Fruit fly (Drosophila melanogaster): ENCODE results near the gene CG13055.

The CG13055 gene

DNA sequence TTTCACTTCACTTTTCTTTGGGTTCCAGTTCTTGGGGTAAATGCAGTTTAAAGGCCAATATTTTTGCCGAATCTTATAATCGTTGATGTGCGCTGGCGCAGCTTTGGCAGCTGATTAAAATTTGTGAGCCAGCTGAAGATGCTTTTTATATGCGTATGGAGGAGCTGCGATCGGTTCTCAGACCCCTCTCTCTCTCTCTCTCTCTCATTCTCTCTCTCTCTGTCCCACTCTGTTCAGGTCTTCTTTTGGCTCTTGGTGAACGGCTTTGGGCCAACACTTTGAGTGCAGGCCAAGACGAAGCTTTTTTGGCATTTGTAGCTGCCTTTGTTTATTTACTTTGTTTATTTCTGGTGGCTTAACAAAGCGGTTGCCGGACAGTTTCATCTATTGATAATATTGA lies 36.2 kb upstream of the CG13055 start, which contains the start of gene CG13046:
Gene CG13046, minus strand, starts transcription at position 101 of the 400 bp plus-strand sequence.
- TF ChIP-seq toe (GFP tag; optimal IDR thresholded peaks at IDR 0.05), result no peak

- TF ChIP-seq Clk (GFP tag; optimal IDR thresholded peaks at IDR 0.05) (no peak), Crg-1 (GFP tag; optimal IDR thresholded peaks at IDR 0.05) (no peak), CG7101 (tag; optimal IDR thresholded peaks at IDR 0.05) (no peak), ovo (GFP tag; optimal IDR thresholded peaks at IDR 0.05) (no peak), pad (GFP tag; optimal IDR thresholded peaks at IDR 0.05) (no peak), Hr96 (GFP tag; optimal IDR thresholded peaks at IDR 0.05) (no peak), tj (GFP tag; optimal IDR thresholded peaks at IDR 0.05) (no peak), bab1 (GFP tag; optimal IDR thresholded peaks at IDR 0.05) (no peak), CG5204 (GFP tag; optimal IDR thresholded peaks at IDR 0.05) (no peak), CG11617 (GFP tag; optimal IDR thresholded peaks at IDR 0.05) (no peak), CG12768 (GFP tag; optimal IDR thresholded peaks at IDR 0.05) (no peak), Mnt (GFP tag; optimal IDR thresholded peaks at IDR 0.05) (no peak), kay (GFP tag; ENCODE audit: borderline replicate concordance) (no peak), CG7045 (GFP tag; optimal IDR thresholded peaks at IDR 0.05) (no peak), toe (GFP tag; optimal IDR thresholded peaks at IDR 0.05) (no peak), CG1620 (GFP tag; optimal IDR thresholded peaks at IDR 0.05) (no peak), CG33017 (tag; optimal IDR thresholded peaks at IDR 0.05) (no peak), cnc (optimal IDR thresholded peaks at IDR 0.05) (no peak)
Measured at dm6 chr3L:16286258-16286657, 34.1 kb upstream of the CG13055 start.

dm6 chr3L:16285346-16285911 lies 33.3 kb upstream of the CG13055 start, which contains the start of gene CG13047:
Gene CG13047 (minus strand): TSS chr3L:16285396.
- TF ChIP-seq ovo (GFP tag; optimal IDR thresholded peaks at IDR 0.05), result no peak
- no peak for TF ChIP-seq toe (GFP tag; optimal IDR thresholded peaks at IDR 0.05)
- TF ChIP-seq CG12768 (GFP tag; optimal IDR thresholded peaks at IDR 0.05), result no peak
- TF ChIP-seq tj (GFP tag; optimal IDR thresholded peaks at IDR 0.05), result no peak
- TF ChIP-seq CG33017 (tag; optimal IDR thresholded peaks at IDR 0.05), result no peak
- no peak for TF ChIP-seq pad (GFP tag; optimal IDR thresholded peaks at IDR 0.05)
- TF ChIP-seq CG7101 (tag; optimal IDR thresholded peaks at IDR 0.05), result no peak
- no peak for TF ChIP-seq bab1 (GFP tag; optimal IDR thresholded peaks at IDR 0.05)
- no peak for TF ChIP-seq CG5204 (GFP tag; optimal IDR thresholded peaks at IDR 0.05)
- no peak for TF ChIP-seq CG7045 (GFP tag; optimal IDR thresholded peaks at IDR 0.05)
- no peak for TF ChIP-seq CG1620 (GFP tag; optimal IDR thresholded peaks at IDR 0.05)
- TF ChIP-seq Hr96 (GFP tag; optimal IDR thresholded peaks at IDR 0.05), result no peak
- TF ChIP-seq Crg-1 (GFP tag; optimal IDR thresholded peaks at IDR 0.05), result no peak
- TF ChIP-seq cic (GFP tag; optimal IDR thresholded peaks at IDR 0.05), result no peak
- TF ChIP-seq Clk (GFP tag; optimal IDR thresholded peaks at IDR 0.05), result no peak
- no peak for TF ChIP-seq CG11617 (GFP tag; optimal IDR thresholded peaks at IDR 0.05)
- TF ChIP-seq Mnt (GFP tag; optimal IDR thresholded peaks at IDR 0.05), result no peak
- TF ChIP-seq cnc (optimal IDR thresholded peaks at IDR 0.05), result no peak
- no peak for TF ChIP-seq kay (GFP tag; ENCODE audit: borderline replicate concordance)
- no peak for TF ChIP-seq CG14711 (tag; optimal IDR thresholded peaks at IDR 0.05)

DNA sequence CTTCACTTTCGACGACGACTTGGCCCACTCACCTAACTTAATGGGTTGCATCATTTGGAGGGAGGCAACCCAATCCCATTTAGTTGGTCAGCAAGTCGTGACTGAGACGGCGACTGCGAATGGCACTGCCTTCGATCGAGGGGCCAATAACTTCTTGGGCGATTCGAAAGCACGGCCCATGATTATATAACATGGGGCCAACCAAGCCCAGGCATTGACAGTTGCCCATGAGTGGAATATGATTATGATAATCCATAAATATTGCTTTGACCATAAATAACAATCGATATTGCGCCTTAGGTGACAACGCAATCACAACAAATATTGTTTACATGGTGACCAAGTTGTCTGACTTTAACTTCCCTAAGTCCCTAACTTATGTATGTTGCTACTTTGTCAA lies 31.7 kb upstream of the CG13055 start, which contains the start of gene CG13048:
Gene CG13048, minus strand, starts transcription at position 101 of the 400 bp plus-strand sequence.
- TF ChIP-seq ovo (GFP tag; optimal IDR thresholded peaks at IDR 0.05) (no peak), CG7101 (tag; optimal IDR thresholded peaks at IDR 0.05) (no peak), cic (GFP tag; optimal IDR thresholded peaks at IDR 0.05) (no peak), CG12768 (GFP tag; optimal IDR thresholded peaks at IDR 0.05) (no peak), kay (GFP tag; ENCODE audit: borderline replicate concordance) (no peak), pad (GFP tag; optimal IDR thresholded peaks at IDR 0.05) (no peak), CG7045 (GFP tag; optimal IDR thresholded peaks at IDR 0.05) (no peak), CG1620 (GFP tag; optimal IDR thresholded peaks at IDR 0.05) (no peak), Hr96 (GFP tag; optimal IDR thresholded peaks at IDR 0.05) (no peak), Clk (GFP tag; optimal IDR thresholded peaks at IDR 0.05) (no peak), bab1 (GFP tag; optimal IDR thresholded peaks at IDR 0.05) (no peak), tj (GFP tag; optimal IDR thresholded peaks at IDR 0.05) (no peak), CG14711 (tag; optimal IDR thresholded peaks at IDR 0.05) (no peak)

dm6 chr3L:16281880-16282556 lies 29.9 kb upstream of the CG13055 start, which contains the start of gene CG13049:
Gene CG13049 (minus strand): TSS chr3L:16281930.
- no peak for TF ChIP-seq CG12768 (GFP tag; optimal IDR thresholded peaks at IDR 0.05)

DNA sequence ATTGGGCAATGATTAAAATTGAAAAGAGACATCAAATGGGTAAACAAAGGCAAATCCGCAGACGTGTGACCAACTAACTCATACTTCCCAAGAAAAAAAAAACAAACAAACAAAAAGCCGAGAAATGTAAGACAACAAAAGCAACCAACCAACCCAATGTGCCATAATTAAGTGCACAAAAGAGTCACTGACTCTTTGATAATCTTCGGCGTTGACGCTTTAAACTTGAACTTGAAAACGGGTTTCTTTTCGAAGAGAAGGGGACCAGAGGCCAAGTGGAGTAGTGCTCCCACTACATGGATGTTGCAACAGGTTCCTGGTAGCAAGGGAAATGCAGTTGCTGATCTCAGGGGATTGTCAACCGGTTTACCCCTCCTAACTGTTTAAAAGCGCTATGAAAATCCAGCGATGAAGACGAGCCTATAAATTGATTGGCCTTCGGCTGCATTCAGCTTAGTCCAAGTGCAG lies 27.9 kb upstream of the CG13055 start, which contains the start of gene CG13064:
Gene CG13064, plus strand, starts transcription at position 418 of the 468 bp plus-strand sequence.
- TF ChIP-seq pad (GFP tag; optimal IDR thresholded peaks at IDR 0.05) (no peak), tj (GFP tag; optimal IDR thresholded peaks at IDR 0.05) (no peak), Hr96 (GFP tag; optimal IDR thresholded peaks at IDR 0.05) (no peak), CG11617 (GFP tag; optimal IDR thresholded peaks at IDR 0.05) (no peak), cnc (optimal IDR thresholded peaks at IDR 0.05) (no peak), cic (GFP tag; optimal IDR thresholded peaks at IDR 0.05) (no peak), Clk (GFP tag; optimal IDR thresholded peaks at IDR 0.05) (no peak), kay (GFP tag; ENCODE audit: borderline replicate concordance) (no peak), Mnt (GFP tag; optimal IDR thresholded peaks at IDR 0.05) (no peak), bab1 (GFP tag; optimal IDR thresholded peaks at IDR 0.05) (no peak), Crg-1 (GFP tag; optimal IDR thresholded peaks at IDR 0.05) (no peak), CG7101 (tag; optimal IDR thresholded peaks at IDR 0.05) (no peak), CG14711 (tag; optimal IDR thresholded peaks at IDR 0.05) (no peak), CG5204 (GFP tag; optimal IDR thresholded peaks at IDR 0.05) (no peak), CG33017 (tag; optimal IDR thresholded peaks at IDR 0.05) (no peak)
